Fruit fly (Drosophila melanogaster) whole organism, embryonic: ENCODE results near the gene Moe.

Experiments used
- CG10267 ChIP-seq: fragments of 200-800 bp; sonication (Bioruptor generic); optimal IDR thresholded peaks from 2 replicates; lab custom pipeline; 2018; ENCODE audit warnings: missing biosample characterization, mild to moderate bottlenecking, missing genetic modification characterization, moderate library complexity
- CG11456 ChIP-seq: fragments of 200-800 bp; sonication (Bioruptor generic); IDR thresholded peaks from 3 replicates; pipeline ENCODE4 v1.3.6; 2022; ENCODE audit warnings: missing biosample characterization, missing genetic modification characterization
- CG11695 ChIP-seq: fragments of 200-800 bp; sonication (Bioruptor generic); IDR thresholded peaks from 3 replicates; pipeline ENCODE4 v1.3.6; 2022; ENCODE audit warnings: missing biosample characterization, missing genetic modification characterization
- CG12104 ChIP-seq: fragments of 200-800 bp; sonication (Bioruptor generic); optimal IDR thresholded peaks from 3 replicates; lab custom pipeline; 2016; ENCODE audit warnings: missing biosample characterization, missing genetic modification characterization
- CG14710 ChIP-seq: fragments of 200-800 bp; sonication (Bioruptor generic); optimal IDR thresholded peaks from 3 replicates; lab custom pipeline; 2019; ENCODE audit warnings: missing biosample characterization, mild to moderate bottlenecking, missing genetic modification characterization, moderate library complexity
- CG14965 ChIP-seq: fragments of 200-800 bp; sonication (Bioruptor generic); optimal IDR thresholded peaks from 2 replicates; lab custom pipeline; 2016; ENCODE audit warnings: missing biosample characterization, missing genetic modification characterization, borderline replicate concordance
- CG15269 ChIP-seq: fragments of 200-800 bp; sonication (Bioruptor generic); optimal IDR thresholded peaks from 2 replicates; lab custom pipeline; 2018; ENCODE audit warnings: missing biosample characterization, mild to moderate bottlenecking, missing genetic modification characterization, moderate library complexity
- CG2202 ChIP-seq: fragments of 200-800 bp; sonication (Bioruptor generic); optimal IDR thresholded peaks from 2 replicates; lab custom pipeline; 2018; ENCODE audit warnings: missing biosample characterization, mild to moderate bottlenecking, missing genetic modification characterization
- CG34224 ChIP-seq: fragments of 200-800 bp; sonication (Bioruptor generic); IDR thresholded peaks from 3 replicates; pipeline ENCODE4 v1.3.6; 2022; ENCODE audit warnings: missing biosample characterization, missing genetic modification characterization; ENCODE audit not compliant: partially characterized antibody
- CG34376 ChIP-seq: fragments of 200-800 bp; sonication (Bioruptor generic); optimal IDR thresholded peaks from 2 replicates; lab custom pipeline; 2018; ENCODE audit warnings: missing biosample characterization, mild to moderate bottlenecking, missing genetic modification characterization
- CG3838 ChIP-seq: fragments of 200-800 bp; sonication (Bioruptor generic); optimal IDR thresholded peaks from 3 replicates; lab custom pipeline; 2016; ENCODE audit warnings: missing biosample characterization, missing genetic modification characterization
- CG6654 ChIP-seq: fragments of 200-800 bp; sonication (Bioruptor generic); optimal IDR thresholded peaks from 2 replicates; lab custom pipeline; 2017; ENCODE audit warnings: missing biosample characterization, mild to moderate bottlenecking, missing genetic modification characterization
- CG7357 ChIP-seq: fragments of 200-800 bp; sonication (Bioruptor generic); IDR thresholded peaks from 3 replicates; pipeline ENCODE4 v1.3.6; 2022; ENCODE audit warnings: missing biosample characterization, missing genetic modification characterization
- CG7556 ChIP-seq: fragments of 200-800 bp; sonication (Bioruptor generic); optimal IDR thresholded peaks from 2 replicates; lab custom pipeline; 2017; ENCODE audit warnings: missing biosample characterization, mild to moderate bottlenecking, missing genetic modification characterization
- CG7745 ChIP-seq: fragments of 200-800 bp; sonication (Bioruptor generic); optimal IDR thresholded peaks from 2 replicates; lab custom pipeline; 2018; ENCODE audit warnings: missing biosample characterization, mild to moderate bottlenecking, missing genetic modification characterization, moderate library complexity
- CG8924 ChIP-seq: fragments of 200-800 bp; optimal IDR thresholded peaks from 3 replicates; lab custom pipeline; 2019; ENCODE audit warnings: missing biosample characterization, mild to moderate bottlenecking, missing genetic modification characterization, moderate library complexity
- CG9727 ChIP-seq: fragments of 200-800 bp; sonication (Bioruptor generic); optimal IDR thresholded peaks from 3 replicates; lab custom pipeline; 2017; ENCODE audit warnings: missing biosample characterization, mild to moderate bottlenecking, missing genetic modification characterization
- Chrac-16 ChIP-seq: fragments of 200-800 bp; sonication (Bioruptor generic); optimal IDR thresholded peaks from 3 replicates; lab custom pipeline; 2016; ENCODE audit warnings: missing biosample characterization, missing genetic modification characterization
- D ChIP-seq, 2 experiments: fragments of 200-800 bp in 1 of 2; fragments of >200 bp in 1 of 2; sonication (Bioruptor generic) in 1 of 2; optimal IDR thresholded peaks; 2 replicates in 1 of 2; 3 replicates in 1 of 2; lab custom pipeline; 2017; ENCODE audit warnings: mild to moderate bottlenecking in 1 of 2, missing biosample characterization in 1 of 2, missing genetic modification characterization in 1 of 2, missing genetic modification reagents in 1 of 2
- D19A ChIP-seq: fragments of 200-800 bp; optimal IDR thresholded peaks from 3 replicates; lab custom pipeline; 2019; ENCODE audit warnings: missing biosample characterization, mild to moderate bottlenecking, missing genetic modification characterization, moderate library complexity
- GATAe ChIP-seq: fragments of 200-800 bp; sonication (Bioruptor generic); conservative IDR thresholded peaks from 2 replicates; pipeline ENCODE4 v1.3.6; 2022; ENCODE audit warnings: missing biosample characterization, missing genetic modification characterization
- HLH54F ChIP-seq: fragments of 200-800 bp; sonication (Bioruptor generic); optimal IDR thresholded peaks from 3 replicates; lab custom pipeline; 2016; ENCODE audit warnings: missing biosample characterization, missing genetic modification characterization
- Hand ChIP-seq: fragments of 200-800 bp; sonication (Bioruptor generic); optimal IDR thresholded peaks from 2 replicates; lab custom pipeline; 2017; ENCODE audit warnings: mild to moderate bottlenecking, missing biosample characterization, missing genetic modification reagents, missing genetic modification characterization
- HmgD ChIP-seq: fragments of 200-800 bp; sonication (Bioruptor generic); optimal IDR thresholded peaks from 3 replicates; lab custom pipeline; 2016; ENCODE audit warnings: missing biosample characterization, missing genetic modification characterization
- Kr ChIP-seq: fragments of 200-800 bp; sonication (Bioruptor generic); optimal IDR thresholded peaks from 2 replicates; lab custom pipeline; 2017; ENCODE audit warnings: missing biosample characterization, mild to moderate bottlenecking, missing genetic modification characterization
- Myb ChIP-seq: fragments of 200-800 bp; sonication (Bioruptor generic); optimal IDR thresholded peaks from 2 replicates; lab custom pipeline; 2016; ENCODE audit warnings: missing biosample characterization, missing genetic modification characterization
- NC2α ChIP-seq: fragments of 200-800 bp; sonication (Bioruptor generic); optimal IDR thresholded peaks from 2 replicates; lab custom pipeline; 2016; ENCODE audit warnings: missing biosample characterization, missing genetic modification characterization
- NfI ChIP-seq: fragments of 200-800 bp; sonication (Bioruptor generic); optimal IDR thresholded peaks from 3 replicates; lab custom pipeline; 2018; ENCODE audit warnings: missing biosample characterization, mild to moderate bottlenecking, missing genetic modification characterization, moderate library complexity
- Ravus ChIP-seq: fragments of 200-800 bp; sonication (Bioruptor generic); IDR thresholded peaks from 2 replicates; pipeline ENCODE4 v1.3.6; 2022; ENCODE audit warnings: missing biosample characterization, missing genetic modification characterization
- Rfx ChIP-seq: fragments of 200-800 bp; sonication (Bioruptor generic); IDR thresholded peaks from 2 replicates; pipeline ENCODE4 v1.3.6; 2022; ENCODE audit warnings: missing biosample characterization, missing genetic modification characterization
- Rx ChIP-seq: fragments of 200-800 bp; sonication (Bioruptor generic); IDR thresholded peaks from 2 replicates; pipeline ENCODE4 v1.3.6; 2022; ENCODE audit warnings: missing biosample characterization, missing genetic modification characterization
- Tbp ChIP-seq: fragments of >200 bp; optimal IDR thresholded peaks from 2 replicates; lab custom pipeline; 2018; ENCODE audit warnings: missing biosample characterization, missing genetic modification characterization
- abd-A ChIP-seq: fragments of 200-800 bp; sonication (Bioruptor generic); optimal IDR thresholded peaks from 3 replicates; lab custom pipeline; 2019; ENCODE audit warnings: missing biosample characterization, mild to moderate bottlenecking, missing genetic modification characterization, moderate library complexity
- cad ChIP-seq: fragments of >200 bp; optimal IDR thresholded peaks from 2 replicates; lab custom pipeline; 2017; ENCODE audit warnings: missing biosample characterization, missing genetic modification characterization
- chinmo ChIP-seq: fragments of 200-800 bp; sonication (Bioruptor generic); IDR thresholded peaks from 4 replicates; pipeline ENCODE4 v1.3.6; 2022; ENCODE audit warnings: missing biosample characterization, missing genetic modification characterization; ENCODE audit not compliant: partially characterized antibody
- ci ChIP-seq: fragments of 200-800 bp; sonication (Bioruptor generic); IDR thresholded peaks from 3 replicates; pipeline ENCODE4 v1.3.6; 2022; ENCODE audit warnings: missing biosample characterization, missing genetic modification characterization
- disco-r ChIP-seq: fragments of 200-800 bp; sonication (Bioruptor generic); optimal IDR thresholded peaks from 2 replicates; lab custom pipeline; 2016; ENCODE audit warnings: missing biosample characterization, missing genetic modification characterization
- dysf ChIP-seq: fragments of 200-800 bp; sonication (Bioruptor generic); IDR thresholded peaks from 3 replicates; pipeline ENCODE4 v1.3.6; 2022; ENCODE audit warnings: missing biosample characterization, missing genetic modification characterization
- eyg ChIP-seq: fragments of 200-800 bp; sonication (Bioruptor generic); optimal IDR thresholded peaks from 3 replicates; lab custom pipeline; 2016; ENCODE audit warnings: missing biosample characterization, missing genetic modification characterization
- ftz-f1 ChIP-seq: fragments of 200-800 bp; sonication (Bioruptor generic); optimal IDR thresholded peaks from 2 replicates; lab custom pipeline; 2016; ENCODE audit warnings: missing biosample characterization, missing genetic modification characterization
- gem ChIP-seq: fragments of 200-800 bp; sonication (Bioruptor generic); optimal IDR thresholded peaks from 2 replicates; lab custom pipeline; 2019; ENCODE audit warnings: missing biosample characterization, mild to moderate bottlenecking, missing genetic modification characterization, moderate library complexity
- gsb ChIP-seq: fragments of 200-800 bp; sonication (Bioruptor generic); IDR thresholded peaks from 2 replicates; pipeline ENCODE4 v1.3.6; 2022; ENCODE audit warnings: missing biosample characterization, missing genetic modification characterization
- h ChIP-seq: fragments of >200 bp; optimal IDR thresholded peaks from 2 replicates; lab custom pipeline; 2017
- her ChIP-seq: fragments of 200-800 bp; sonication (Bioruptor generic); optimal IDR thresholded peaks from 2 replicates; lab custom pipeline; 2016; ENCODE audit warnings: missing biosample characterization, missing genetic modification characterization
- kah ChIP-seq: fragments of 200-800 bp; sonication (Bioruptor generic); optimal IDR thresholded peaks from 2 replicates; lab custom pipeline; 2018; ENCODE audit warnings: missing biosample characterization, mild to moderate bottlenecking, missing genetic modification characterization
- knrl ChIP-seq: fragments of 200-800 bp; sonication (Bioruptor generic); IDR thresholded peaks from 3 replicates; pipeline ENCODE4 v1.3.6; 2022; ENCODE audit warnings: missing biosample characterization, missing genetic modification characterization; ENCODE audit not compliant: partially characterized antibody
- schlank ChIP-seq: fragments of 200-800 bp; sonication (Bioruptor generic); optimal IDR thresholded peaks from 2 replicates; lab custom pipeline; 2018; ENCODE audit warnings: missing biosample characterization, mild to moderate bottlenecking, missing genetic modification characterization
- sima ChIP-seq: fragments of 200-800 bp; sonication (Bioruptor generic); optimal IDR thresholded peaks from 2 replicates; lab custom pipeline; 2016; ENCODE audit warnings: missing biosample characterization, missing genetic modification characterization
- sna ChIP-seq: fragments of 200-800 bp; sonication (Bioruptor generic); IDR thresholded peaks from 2 replicates; pipeline ENCODE4 v1.3.6; 2022; ENCODE audit warnings: missing biosample characterization, missing genetic modification characterization; ENCODE audit not compliant: partially characterized antibody
- stwl ChIP-seq: fragments of 200-800 bp; sonication (Bioruptor generic); optimal IDR thresholded peaks from 3 replicates; lab custom pipeline; 2018; ENCODE audit warnings: missing biosample characterization, mild to moderate bottlenecking, missing genetic modification characterization, moderate library complexity
- tap ChIP-seq: fragments of 200-800 bp; optimal IDR thresholded peaks from 3 replicates; lab custom pipeline; 2019; ENCODE audit warnings: missing biosample characterization, mild to moderate bottlenecking, missing genetic modification characterization, moderate library complexity
- tup ChIP-seq: fragments of 200-800 bp; sonication (Bioruptor generic); optimal IDR thresholded peaks from 2 replicates; lab custom pipeline; 2016; ENCODE audit warnings: missing biosample characterization, mild to moderate bottlenecking, missing genetic modification characterization, moderate library complexity

The Moe gene

dm6 chrX:8890974-8891373 is 7.2 kb downstream of the Moe start (continued):
- no peak for TF ChIP-seq CG2202 (tag; lab: Kevin White, UChicago)
- TF ChIP-seq cad (GFP tag; lab: Kevin White, UChicago), result no peak
- no peak for TF ChIP-seq CG7556 (GFP tag; lab: Kevin White, UChicago)
- peak; percentile 9 for TF ChIP-seq HLH54F (GFP tag; lab: Kevin White, UChicago)
- no peak for TF ChIP-seq GATAe
- no peak for TF ChIP-seq ftz-f1 (GFP tag; lab: Kevin White, UChicago)
- TF ChIP-seq NfI, result no peak
- TF ChIP-seq gsb (GFP tag; lab: Robert Waterston, UW), result no peak
- no peak for TF ChIP-seq eyg
- peak; percentile 21; the same call in 1 of the 2 replicates for TF ChIP-seq Rfx (GFP tag; lab: Robert Waterston, UW)
- no peak for TF ChIP-seq kah (GFP tag; lab: Kevin White, UChicago)
- TF ChIP-seq dysf (GFP tag; lab: Robert Waterston, UW), result peak; percentile 61
- no peak for TF ChIP-seq sima (GFP tag; lab: Kevin White, UChicago)
- no peak for TF ChIP-seq Rx (GFP tag; lab: Robert Waterston, UW)
- TF ChIP-seq Kr, result no peak
- TF ChIP-seq D19A, result no peak
- TF ChIP-seq CG9727, result no peak
- TF ChIP-seq CG3838, result no peak
- no peak for TF ChIP-seq HmgD
- TF ChIP-seq D (optimal IDR thresholded peaks at IDR 0.05; lab: Kevin White, UChicago), result no peak
- TF ChIP-seq D (GFP tag; optimal IDR thresholded peaks at IDR 0.05; lab: Kevin White, UChicago), result no peak
- TF ChIP-seq sna (GFP tag; lab: Robert Waterston, UW), result no peak
- no peak for TF ChIP-seq Ravus (GFP tag; lab: Robert Waterston, UW)
- no peak for TF ChIP-seq Hand (GFP tag; lab: Kevin White, UChicago)
- TF ChIP-seq CG34224 (GFP tag; lab: Robert Waterston, UW), result no peak
- TF ChIP-seq abd-A (tag; lab: Kevin White, UChicago), result no peak
- no peak for TF ChIP-seq CG14710 (tag; lab: Kevin White, UChicago)
- TF ChIP-seq tap (tag; lab: Kevin White, UChicago), result no peak
- TF ChIP-seq h (lab: Kevin White, UChicago), result no peak
- TF ChIP-seq NC2α (GFP tag; lab: Kevin White, UChicago), result no peak
- peak; percentile 64; the same call in 1 of the 3 replicates for TF ChIP-seq ci
- peak; percentile 12 for TF ChIP-seq Chrac-16 (GFP tag; lab: Kevin White, UChicago)
- no peak for TF ChIP-seq Myb (GFP tag; lab: Kevin White, UChicago)
- no peak for TF ChIP-seq tup (GFP tag; lab: Kevin White, UChicago)
- TF ChIP-seq gem (tag; lab: Kevin White, UChicago), result peak; percentile 27
- no peak for TF ChIP-seq Tbp
- no peak for TF ChIP-seq CG8924 (tag; lab: Kevin White, UChicago)
- no peak for TF ChIP-seq CG11695 (GFP tag; lab: Robert Waterston, UW)
- TF ChIP-seq schlank, result no peak
- TF ChIP-seq CG11456 (GFP tag; lab: Robert Waterston, UW), result no peak
- TF ChIP-seq CG7357, result no peak
- TF ChIP-seq her (GFP tag; lab: Kevin White, UChicago), result no peak
- no peak for TF ChIP-seq CG10267 (tag; lab: Kevin White, UChicago)
- TF ChIP-seq knrl, result no peak
- no peak for TF ChIP-seq CG12104
- TF ChIP-seq stwl, result no peak
- TF ChIP-seq CG6654 (GFP tag; lab: Kevin White, UChicago), result no peak
- peak; percentile 29 for TF ChIP-seq CG15269
- TF ChIP-seq CG7745 (tag; lab: Kevin White, UChicago), result no peak
- TF ChIP-seq CG14965 (GFP tag; lab: Kevin White, UChicago), result no peak
- no peak for TF ChIP-seq CG34376
- no peak for TF ChIP-seq chinmo
- no peak for TF ChIP-seq disco-r (GFP tag; lab: Kevin White, UChicago)
